Worm (Caenorhabditis elegans) whole organism, early embryonic: ENCODE measurements around the gene F23F12.3.

Experiments
- F13C5.2 ChIP-seq: sonication (generic microtip); optimal IDR thresholded peaks from 2 replicates; lab custom pipeline; 2017; ENCODE audit warnings: mild to moderate bottlenecking, missing genetic modification characterization, inconsistent platforms, missing compliant biosample characterization
- ama-1 ChIP-seq: fragments of 150-350 bp; optimal IDR thresholded peaks from 2 replicates; lab custom pipeline; 2014
- ceh-13 ChIP-seq: fragments of 200-800 bp; sonication (Bioruptor generic); optimal IDR thresholded peaks from 2 replicates; lab custom pipeline; 2018; ENCODE audit warnings: mild to moderate bottlenecking, missing genetic modification characterization, missing compliant biosample characterization
- ceh-36 ChIP-seq: sonication (generic microtip); optimal IDR thresholded peaks from 2 replicates; lab custom pipeline; 2016; ENCODE audit warnings: missing genetic modification characterization, inconsistent platforms, missing compliant biosample characterization
- flt-1 ChIP-seq: fragments of 200-800 bp; sonication (Bioruptor generic); IDR thresholded peaks from 2 replicates; pipeline ENCODE4 v1.3.6; 2022; ENCODE audit warnings: missing genetic modification characterization, missing compliant biosample characterization
- hmbx-1 ChIP-seq: sonication (generic microtip); optimal IDR thresholded peaks from 2 replicates; lab custom pipeline; 2016; ENCODE audit warnings: mild to moderate bottlenecking, missing genetic modification characterization, missing compliant biosample characterization
- hnd-1 ChIP-seq: sonication (generic microtip); optimal IDR thresholded peaks from 2 replicates; lab custom pipeline; 2016; ENCODE audit warnings: missing genetic modification characterization, missing compliant biosample characterization
- tra-4 ChIP-seq: sonication (generic microtip); optimal IDR thresholded peaks from 2 replicates; lab custom pipeline; 2017; ENCODE audit warnings: missing genetic modification characterization, missing compliant biosample characterization

ce11 chrIII:6498176-6498575, 2.1 kb upstream of the F23F12.3 start, which contains the start of gene sdz-15:
- TF ChIP-seq flt-1 (no peak), tra-4 (no peak), ceh-13 (GFP tag; lab: Kevin White, UChicago) (no peak), ceh-36 (tag; lab: Kevin White, UChicago) (no peak), ama-1 (no peak), F13C5.2 (tag; lab: Kevin White, UChicago) (no peak), hmbx-1 (tag; lab: Kevin White, UChicago) (no peak), hnd-1 (tag; lab: Kevin White, UChicago) (no peak)
